Worm (Caenorhabditis elegans) whole organism, young adult: ENCODE measurements around the gene mab-5.

Source experiments
- B0035.1 ChIP-seq: sonication (generic microtip); optimal IDR thresholded peaks from 2 replicates; lab custom pipeline; 2016; ENCODE audit warnings: missing genetic modification characterization, mild to moderate bottlenecking, missing compliant biosample characterization, missing genotype, missing genetic modification reagents
- B0261.1 ChIP-seq: sonication (generic microtip); optimal IDR thresholded peaks from 2 replicates; lab custom pipeline; 2016; ENCODE audit warnings: mild to moderate bottlenecking, missing genetic modification characterization, moderate library complexity, missing compliant biosample characterization
- C06A6.2 ChIP-seq: fragments of 200-800 bp; sonication (Bioruptor generic); conservative IDR thresholded peaks from 2 replicates; pipeline ENCODE4 v1.3.6; 2022; ENCODE audit warnings: missing genetic modification characterization, missing compliant biosample characterization
- F10E7.11 ChIP-seq: sonication (generic microtip); optimal IDR thresholded peaks from 2 replicates; lab custom pipeline; 2017; ENCODE audit warnings: mild to moderate bottlenecking, missing genetic modification characterization, moderate library complexity, missing compliant biosample characterization
- F33H1.4 ChIP-seq: fragments of 200-800 bp; sonication (Bioruptor generic); IDR thresholded peaks from 2 replicates; pipeline ENCODE4 v1.3.6; 2022; ENCODE audit warnings: missing genetic modification reagents, missing genetic modification characterization, missing compliant biosample characterization
- F37B4.10 ChIP-seq: fragments of 200-800 bp; sonication (Bioruptor generic); IDR thresholded peaks from 2 replicates; pipeline ENCODE4 v1.3.6; 2022; ENCODE audit warnings: missing genetic modification characterization, missing compliant biosample characterization
- F39B2.1 ChIP-seq: fragments of 200-800 bp; sonication (Bioruptor generic); IDR thresholded peaks from 2 replicates; pipeline ENCODE4 v1.3.6; 2022; ENCODE audit warnings: missing genetic modification reagents, missing genetic modification characterization, missing compliant biosample characterization
- F52B5.7 ChIP-seq: sonication (generic microtip); optimal IDR thresholded peaks from 2 replicates; lab custom pipeline; 2016; ENCODE audit warnings: mild to moderate bottlenecking, missing genetic modification characterization, missing compliant biosample characterization
- F55B11.4 ChIP-seq: sonication (generic microtip); optimal IDR thresholded peaks from 2 replicates; lab custom pipeline; 2016; ENCODE audit warnings: missing compliant biosample characterization, missing genetic modification characterization, borderline replicate concordance; ENCODE audit not compliant: insufficient read depth
- K12H6.12 ChIP-seq: fragments of 200-800 bp; sonication (Bioruptor generic); optimal IDR thresholded peaks from 2 replicates; lab custom pipeline; 2018; ENCODE audit warnings: mild to moderate bottlenecking, missing genetic modification characterization, missing compliant biosample characterization
- Y53G8AR.9 ChIP-seq: fragments of 200-800 bp; sonication (Bioruptor generic); conservative IDR thresholded peaks from 2 replicates; pipeline ENCODE4 v1.3.6; 2022; ENCODE audit warnings: missing genetic modification reagents, missing genetic modification characterization, missing compliant biosample characterization
- attf-3 ChIP-seq: fragments of 200-800 bp; sonication (Bioruptor generic); conservative IDR thresholded peaks from 2 replicates; pipeline ENCODE4 v1.3.6; 2022; ENCODE audit warnings: missing genetic modification reagents, missing genetic modification characterization, missing compliant biosample characterization
- attf-5 ChIP-seq: fragments of 200-800 bp; sonication (Bioruptor generic); optimal IDR thresholded peaks from 2 replicates; lab custom pipeline; 2018; ENCODE audit warnings: mild to moderate bottlenecking, missing genetic modification characterization, missing compliant biosample characterization
- attf-6 ChIP-seq: fragments of 200-800 bp; sonication (Bioruptor generic); IDR thresholded peaks from 2 replicates; pipeline ENCODE4 v1.3.6; 2022; ENCODE audit warnings: missing genetic modification reagents, missing genetic modification characterization, missing compliant biosample characterization
- cebp-1 ChIP-seq, 2 experiments: fragments of 200-800 bp in 1 of 2; sonication (Bioruptor generic) in 1 of 2; sonication (generic microtip) in 1 of 2; IDR thresholded peaks in 1 of 2; optimal IDR thresholded peaks in 1 of 2; 2 replicates each; pipeline versions ENCODE4 v1.3.6 to Lab custom; 2017 to 2022; ENCODE audit warnings: missing compliant biosample characterization in 2 of 2, missing genetic modification characterization in 2 of 2, mild to moderate bottlenecking in 1 of 2, missing genetic modification reagents in 1 of 2, moderate library complexity in 1 of 2
- cebp-2 ChIP-seq: fragments of 200-800 bp; sonication (Bioruptor generic); IDR thresholded peaks from 2 replicates; pipeline ENCODE4 v1.3.6; 2022; ENCODE audit warnings: missing genetic modification characterization, missing compliant biosample characterization
- ceh-100 ChIP-seq: fragments of 200-800 bp; sonication (Bioruptor generic); IDR thresholded peaks from 2 replicates; pipeline ENCODE4 v1.3.6; 2022; ENCODE audit warnings: missing genetic modification reagents, missing genetic modification characterization, missing compliant biosample characterization
- ceh-58 ChIP-seq: fragments of 200-800 bp; sonication (Bioruptor generic); IDR thresholded peaks from 2 replicates; pipeline ENCODE4 v1.3.6; 2022; ENCODE audit warnings: missing genetic modification characterization, missing compliant biosample characterization
- dox-1 ChIP-seq: fragments of 200-800 bp; sonication (Bioruptor generic); IDR thresholded peaks from 2 replicates; pipeline ENCODE4 v1.3.6; 2022; ENCODE audit warnings: missing genetic modification reagents, missing genetic modification characterization, missing compliant biosample characterization
- dpff-1 ChIP-seq: sonication (generic microtip); optimal IDR thresholded peaks from 2 replicates; lab custom pipeline; 2017; ENCODE audit warnings: mild to moderate bottlenecking, missing genetic modification characterization, missing compliant biosample characterization
- egl-18 ChIP-seq: fragments of 200-800 bp; sonication (Bioruptor generic); IDR thresholded peaks from 2 replicates; pipeline ENCODE4 v1.3.6; 2022; ENCODE audit warnings: missing genetic modification reagents, missing genetic modification characterization, missing compliant biosample characterization
- egl-44 ChIP-seq: fragments of 200-800 bp; sonication (Bioruptor generic); IDR thresholded peaks from 2 replicates; pipeline ENCODE4 v1.3.6; 2022; ENCODE audit warnings: missing genetic modification reagents, missing genetic modification characterization, missing compliant biosample characterization
- ets-4 ChIP-seq: fragments of 200-800 bp; sonication (Bioruptor generic); optimal IDR thresholded peaks from 2 replicates; lab custom pipeline; 2018; ENCODE audit warnings: mild to moderate bottlenecking, missing genetic modification characterization, missing compliant biosample characterization
- hlh-12 ChIP-seq: sonication (generic microtip); optimal IDR thresholded peaks from 2 replicates; lab custom pipeline; 2016; ENCODE audit warnings: missing genetic modification characterization, missing compliant biosample characterization
- hlh-26 ChIP-seq: fragments of 200-800 bp; sonication (Bioruptor generic); conservative IDR thresholded peaks from 2 replicates; pipeline ENCODE4 v1.3.6; 2022; ENCODE audit warnings: missing genetic modification reagents, missing genetic modification characterization, missing compliant biosample characterization
- hmg-20 ChIP-seq: fragments of 200-800 bp; sonication (Bioruptor generic); IDR thresholded peaks from 2 replicates; pipeline ENCODE4 v1.3.6; 2022; ENCODE audit warnings: missing genetic modification reagents, missing genetic modification characterization, missing compliant biosample characterization
- hrde-1 ChIP-seq: sonication (generic microtip); optimal IDR thresholded peaks from 2 replicates; lab custom pipeline; 2016; ENCODE audit warnings: missing genetic modification characterization, mild to moderate bottlenecking, missing compliant biosample characterization, moderate library complexity, missing genotype, missing genetic modification reagents, borderline replicate concordance
- let-607 ChIP-seq, 2 experiments: fragments of 200-800 bp in 1 of 2; sonication (Bioruptor generic) in 1 of 2; sonication (generic microtip) in 1 of 2; optimal IDR thresholded peaks; 2 replicates each; lab custom pipeline; 2016 to 2018; ENCODE audit warnings: mild to moderate bottlenecking in 2 of 2, missing compliant biosample characterization in 2 of 2, missing genetic modification characterization in 2 of 2, moderate library complexity in 2 of 2, missing genotype in 1 of 2
- lir-1 ChIP-seq: fragments of 200-800 bp; sonication (Bioruptor generic); conservative IDR thresholded peaks from 2 replicates; pipeline ENCODE4 v1.3.6; 2022; ENCODE audit warnings: missing genetic modification reagents, missing genetic modification characterization, missing compliant biosample characterization
- madf-10 ChIP-seq: sonication (generic microtip); optimal IDR thresholded peaks from 2 replicates; lab custom pipeline; 2016; ENCODE audit warnings: mild to moderate bottlenecking, missing genetic modification characterization, missing compliant biosample characterization
- madf-3 ChIP-seq: fragments of 200-800 bp; sonication (Bioruptor generic); IDR thresholded peaks from 2 replicates; pipeline ENCODE4 v1.3.6; 2022; ENCODE audit warnings: missing genetic modification reagents, missing genetic modification characterization, missing compliant biosample characterization
- madf-8 ChIP-seq: fragments of 200-800 bp; sonication (Bioruptor generic); conservative IDR thresholded peaks from 2 replicates; pipeline ENCODE4 v1.3.6; 2022; ENCODE audit warnings: missing genetic modification reagents, missing genetic modification characterization, missing compliant biosample characterization
- mxl-1 ChIP-seq: sonication (generic microtip); optimal IDR thresholded peaks from 2 replicates; lab custom pipeline; 2016; ENCODE audit warnings: missing genetic modification characterization, missing compliant biosample characterization
- nhr-120 ChIP-seq: fragments of 200-800 bp; sonication (Bioruptor generic); IDR thresholded peaks from 2 replicates; pipeline ENCODE4 v1.3.6; 2022; ENCODE audit warnings: missing genetic modification characterization, missing compliant biosample characterization
- nhr-80 ChIP-seq: sonication (generic microtip); optimal IDR thresholded peaks from 2 replicates; lab custom pipeline; 2016; ENCODE audit warnings: missing genetic modification characterization, missing compliant biosample characterization
- nhr-90 ChIP-seq: sonication (generic microtip); optimal IDR thresholded peaks from 2 replicates; lab custom pipeline; 2016; ENCODE audit warnings: missing genotype, mild to moderate bottlenecking, missing genetic modification characterization, missing compliant biosample characterization
- sea-2 ChIP-seq: fragments of 200-800 bp; sonication (Bioruptor generic); IDR thresholded peaks from 2 replicates; pipeline ENCODE4 v1.3.6; 2022; ENCODE audit warnings: missing genetic modification characterization, missing compliant biosample characterization
- somi-1 ChIP-seq: fragments of 200-800 bp; sonication (Bioruptor generic); optimal IDR thresholded peaks from 2 replicates; lab custom pipeline; 2018; ENCODE audit warnings: mild to moderate bottlenecking, missing genetic modification characterization, missing compliant biosample characterization
- tbp1 ChIP-seq: fragments of 200-800 bp; sonication (Bioruptor generic); optimal IDR thresholded peaks from 2 replicates; lab custom pipeline; 2018; ENCODE audit warnings: mild to moderate bottlenecking, missing genetic modification characterization, missing compliant biosample characterization
- tlf-1 ChIP-seq: fragments of 200-800 bp; sonication (Bioruptor generic); optimal IDR thresholded peaks from 2 replicates; lab custom pipeline; 2018; ENCODE audit warnings: mild to moderate bottlenecking, missing genetic modification characterization, missing compliant biosample characterization
- ztf-28 ChIP-seq: fragments of 200-800 bp; sonication (Bioruptor generic); IDR thresholded peaks from 2 replicates; pipeline ENCODE4 v1.3.6; 2022; ENCODE audit warnings: missing genetic modification reagents, missing genetic modification characterization, missing compliant biosample characterization

mab-5 gene

DNA sequence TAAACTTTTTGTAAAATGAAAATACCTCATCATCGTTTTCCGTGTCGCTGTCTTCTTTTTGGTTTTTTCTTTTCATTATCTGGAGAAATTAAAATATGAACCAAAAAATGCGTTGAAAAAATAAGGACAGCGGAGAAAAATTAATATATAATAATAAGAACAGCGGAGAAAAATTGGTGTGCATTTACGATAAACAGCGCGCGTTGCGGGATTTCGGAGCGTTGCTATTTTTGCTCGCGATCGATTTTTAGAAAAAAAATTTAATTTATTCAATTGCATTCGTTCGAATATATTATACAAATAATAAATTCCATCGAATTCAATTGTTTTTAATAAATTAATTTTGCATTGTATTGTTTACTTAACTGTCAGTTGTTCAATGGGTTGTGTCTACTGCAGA is 17.3 kb downstream of the mab-5 start, which contains the start of gene ZK686.2:
TSS of gene ZK686.2 (minus strand) at position 79 of the 400 bp plus-strand sequence.
- TF ChIP-seq B0261.1 (no peak), attf-5 (GFP tag; lab: Kevin White, UChicago) (peak; percentile 14), attf-3 (GFP tag; lab: Robert Waterston, UW) (peak; percentile 93)

DNA sequence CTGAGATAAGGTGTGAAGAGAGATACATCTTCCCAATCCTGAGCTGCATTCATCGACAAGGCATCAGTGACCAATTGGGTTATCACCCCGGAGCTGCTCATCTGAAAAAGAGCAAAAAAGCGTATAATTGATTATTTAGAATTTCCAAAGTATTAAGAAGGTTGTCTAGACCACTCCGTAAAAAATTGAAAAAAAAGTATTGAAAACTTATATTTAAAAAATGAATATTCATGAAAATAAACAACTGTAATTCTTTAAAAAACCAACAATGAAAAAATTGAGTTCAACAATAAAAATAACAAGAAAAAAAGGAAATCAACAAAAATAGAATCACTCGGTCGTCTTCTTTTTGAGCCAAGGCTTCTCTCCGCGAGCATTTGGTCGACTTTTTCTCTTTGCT is 19.8 kb downstream of the mab-5 start, which contains the start of gene mtx-2:
TSS of gene mtx-2 (minus strand) at position 101 of the 400 bp plus-strand sequence.
- TF ChIP-seq F33H1.4 (GFP tag; lab: Robert Waterston, UW) (no peak), ztf-28 (GFP tag; lab: Robert Waterston, UW) (no peak), dox-1 (GFP tag; lab: Robert Waterston, UW) (0 out of 2 replicates have a peak, but pooled peaks have one; percentile 3)
- TF ChIP-seq, all 124 proteins: peak for 1

DNA sequence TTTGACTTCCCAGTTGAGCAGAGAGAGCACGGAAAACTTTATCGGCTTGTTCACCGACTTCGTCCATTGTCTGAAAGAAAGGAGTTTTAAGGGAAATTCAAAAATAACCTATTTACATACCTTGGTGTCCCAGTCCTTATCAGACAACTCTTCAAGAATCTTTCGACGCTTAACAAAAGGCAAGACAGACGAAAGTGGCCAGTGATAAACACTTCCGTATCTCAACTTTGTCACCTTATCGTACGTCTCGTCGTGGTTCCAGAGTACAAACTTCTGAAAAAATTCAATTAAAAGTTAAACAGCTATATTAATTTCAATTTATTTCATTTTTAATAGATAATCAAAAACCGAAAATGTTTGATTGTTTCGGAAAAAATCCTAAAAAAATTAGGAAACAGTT is 21.0 kb downstream of the mab-5 start:
- TF ChIP-seq egl-44 (GFP tag; lab: Robert Waterston, UW) (no peak), sea-2 (GFP tag; lab: Robert Waterston, UW) (no peak), F10E7.11 (tag; lab: Kevin White, UChicago) (no peak), nhr-80 (peak; percentile 77), F33H1.4 (GFP tag; lab: Robert Waterston, UW) (no peak), madf-10 (tag; lab: Kevin White, UChicago) (no peak)

DNA sequence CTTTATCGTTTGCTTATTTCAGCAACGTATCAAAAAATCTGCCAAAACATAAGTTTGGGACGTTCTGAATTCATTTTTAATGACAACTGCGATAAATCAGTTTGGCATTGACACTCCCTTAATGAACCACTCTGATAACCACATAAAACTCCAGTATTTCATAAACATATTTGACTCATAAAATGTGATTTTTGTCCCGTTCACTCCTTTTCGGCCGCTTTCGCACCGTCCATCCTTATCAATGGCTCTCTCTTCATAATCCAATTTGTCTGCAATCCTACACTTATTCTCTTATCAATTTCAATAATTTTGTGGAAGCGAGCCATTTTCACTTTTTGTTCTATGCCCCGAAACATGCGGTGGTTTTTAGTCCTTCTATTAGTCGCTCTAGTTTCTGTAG is 24.7 kb downstream of the mab-5 start, which contains the start of gene pcp-1:
TSS of gene pcp-1 (plus strand) at position 342 of the 400 bp plus-strand sequence.
- TF ChIP-seq sea-2 (GFP tag; lab: Robert Waterston, UW) (no peak), tlf-1 (GFP tag; lab: Kevin White, UChicago) (no peak), hrde-1 (tag; lab: Kevin White, UChicago) (no peak), cebp-2 (GFP tag; lab: Robert Waterston, UW) (no peak), lir-1 (GFP tag; lab: Robert Waterston, UW) (no peak), ets-4 (peak; percentile 95), somi-1 (GFP tag; lab: Kevin White, UChicago) (no peak), nhr-80 (peak; percentile 100), attf-5 (GFP tag; lab: Kevin White, UChicago) (no peak), tbp1 (GFP tag; lab: Kevin White, UChicago) (no peak), F39B2.1 (no peak), nhr-90 (tag; lab: Kevin White, UChicago) (no peak), Y53G8AR.9 (GFP tag; lab: Robert Waterston, UW) (no peak), hlh-12 (tag; lab: Kevin White, UChicago) (no peak), mxl-1 (no peak), ceh-100 (no peak), F10E7.11 (tag; lab: Kevin White, UChicago) (no peak), C06A6.2 (no peak), nhr-120 (GFP tag; lab: Robert Waterston, UW) (no peak), F33H1.4 (GFP tag; lab: Robert Waterston, UW) (no peak), ceh-58 (GFP tag; lab: Robert Waterston, UW) (no peak), K12H6.12 (tag; lab: Kevin White, UChicago) (no peak), hmg-20 (GFP tag; lab: Robert Waterston, UW) (no peak), B0035.1 (tag; lab: Kevin White, UChicago) (no peak), let-607 (tag; optimal IDR thresholded peaks at IDR 0.05; lab: Kevin White, UChicago) (peak; percentile 14 to 68), F52B5.7 (tag; lab: Kevin White, UChicago) (no peak)
- TF ChIP-seq, all 124 proteins: peak for 3

DNA sequence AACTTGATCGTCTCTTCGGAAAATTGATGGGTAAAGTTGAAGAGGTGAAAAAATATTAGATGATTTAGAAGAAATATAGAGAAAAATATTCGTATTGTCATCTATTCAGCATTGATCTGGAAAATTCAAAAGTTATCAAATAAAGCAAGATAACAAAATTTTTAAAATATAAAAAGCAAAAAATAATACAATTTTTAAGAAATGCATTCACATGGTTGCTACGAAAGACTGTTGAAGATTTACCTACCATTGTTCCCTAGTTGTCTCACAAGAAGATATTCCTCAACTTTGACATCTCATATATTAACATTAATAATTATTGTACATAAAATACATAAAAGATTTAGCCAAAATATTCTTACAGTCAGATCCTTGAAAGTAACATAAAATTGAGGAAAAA is 28.9 kb downstream of the mab-5 start, which contains the start of gene cdh-3:
TSS of gene cdh-3 (minus strand) at position 101 of the 400 bp plus-strand sequence.
- TF ChIP-seq F37B4.10 = no peak
- TF ChIP-seq madf-8 (GFP tag; lab: Robert Waterston, UW) = no peak
- TF ChIP-seq nhr-80 = no peak
- TF ChIP-seq F55B11.4 = no peak
- no peak for TF ChIP-seq attf-6 (GFP tag; lab: Robert Waterston, UW)
- TF ChIP-seq madf-3 = no peak
- no peak for TF ChIP-seq dpff-1 (tag; lab: Kevin White, UChicago)
- no peak for TF ChIP-seq hlh-26 (GFP tag; lab: Robert Waterston, UW)
- no peak for TF ChIP-seq attf-3 (GFP tag; lab: Robert Waterston, UW)
- TF ChIP-seq dox-1 (GFP tag; lab: Robert Waterston, UW) = no peak
- no peak for TF ChIP-seq cebp-1 (GFP tag; IDR thresholded peaks at IDR 0.05; lab: Robert Waterston, UW)
- TF ChIP-seq cebp-1 (tag; optimal IDR thresholded peaks at IDR 0.05; lab: Kevin White, UChicago) = no peak
- TF ChIP-seq C06A6.2 = no peak
- no peak for TF ChIP-seq egl-18 (GFP tag; lab: Robert Waterston, UW)
- no peak for TF ChIP-seq ztf-28 (GFP tag; lab: Robert Waterston, UW)
- TF ChIP-seq, all 124 proteins: peak for 0
